Fruit fly (Drosophila melanogaster) whole organism, embryonic: Measurements from ENCODE around the gene Hr4.
A peak's percentile ranks its signal among the peaks of the same experiment; 100 is the strongest.

Experiments
- Blimp-1 ChIP-seq: fragments of 200-800 bp; sonication (Bioruptor generic); optimal IDR thresholded peaks from 3 replicates; lab custom pipeline; 2018; ENCODE audit warnings: missing biosample characterization, missing genetic modification characterization, mild to moderate bottlenecking, moderate library complexity, missing genetic modification reagents
- CG10979 ChIP-seq: fragments of 200-800 bp; sonication (Bioruptor generic); optimal IDR thresholded peaks from 2 replicates; lab custom pipeline; 2018; ENCODE audit warnings: missing biosample characterization, mild to moderate bottlenecking, missing genetic modification characterization, moderate library complexity
- CG11723 ChIP-seq: fragments of 200-800 bp; sonication (Bioruptor generic); optimal IDR thresholded peaks from 2 replicates; lab custom pipeline; 2017; ENCODE audit warnings: missing biosample characterization, mild to moderate bottlenecking, missing genetic modification characterization
- CG12155 ChIP-seq: fragments of 200-800 bp; sonication (Bioruptor generic); optimal IDR thresholded peaks from 3 replicates; lab custom pipeline; 2016; ENCODE audit warnings: missing biosample characterization, missing genetic modification characterization
- CG12769 ChIP-seq: fragments of 200-800 bp; sonication (Bioruptor generic); optimal IDR thresholded peaks from 2 replicates; lab custom pipeline; 2019; ENCODE audit warnings: missing biosample characterization, mild to moderate bottlenecking, missing genetic modification characterization, moderate library complexity
- CG13775 ChIP-seq: fragments of 200-800 bp; sonication (Bioruptor generic); optimal IDR thresholded peaks from 3 replicates; lab custom pipeline; 2017; ENCODE audit warnings: missing biosample characterization, mild to moderate bottlenecking, missing genetic modification characterization
- CG14441 ChIP-seq: fragments of 200-800 bp; sonication (Bioruptor generic); IDR thresholded peaks from 2 replicates; pipeline ENCODE4 v1.3.6; 2022; ENCODE audit warnings: missing biosample characterization, missing genetic modification characterization
- CG14710 ChIP-seq: fragments of 200-800 bp; sonication (Bioruptor generic); optimal IDR thresholded peaks from 3 replicates; lab custom pipeline; 2019; ENCODE audit warnings: missing biosample characterization, mild to moderate bottlenecking, missing genetic modification characterization, moderate library complexity
- CG17912 ChIP-seq: fragments of 200-800 bp; sonication (Bioruptor generic); optimal IDR thresholded peaks from 2 replicates; lab custom pipeline; 2018; ENCODE audit warnings: missing biosample characterization, mild to moderate bottlenecking, missing genetic modification characterization
- CG30431 ChIP-seq: fragments of 200-800 bp; sonication (Bioruptor generic); optimal IDR thresholded peaks from 2 replicates; lab custom pipeline; 2017; ENCODE audit warnings: missing biosample characterization, missing genetic modification characterization
- CG5245 ChIP-seq: fragments of 200-800 bp; sonication (Bioruptor generic); optimal IDR thresholded peaks from 3 replicates; lab custom pipeline; 2016; ENCODE audit warnings: missing biosample characterization, missing genetic modification characterization
- CG7271 ChIP-seq: fragments of 200-800 bp; sonication (Bioruptor generic); optimal IDR thresholded peaks from 2 replicates; lab custom pipeline; 2018; ENCODE audit warnings: missing biosample characterization, mild to moderate bottlenecking, missing genetic modification characterization, moderate library complexity
- CG7786 ChIP-seq: fragments of 200-800 bp; sonication (Bioruptor generic); optimal IDR thresholded peaks from 2 replicates; lab custom pipeline; 2016; ENCODE audit warnings: missing biosample characterization, missing genetic modification characterization
- CG9797 ChIP-seq: fragments of 200-800 bp; sonication (Bioruptor generic); optimal IDR thresholded peaks from 3 replicates; lab custom pipeline; 2018; ENCODE audit warnings: missing biosample characterization, mild to moderate bottlenecking, missing genetic modification characterization
- Camta ChIP-seq: fragments of 200-800 bp; sonication (Bioruptor generic); optimal IDR thresholded peaks from 2 replicates; lab custom pipeline; 2016; ENCODE audit warnings: missing biosample characterization, missing genetic modification characterization
- H15 ChIP-seq: fragments of 200-800 bp; sonication (Bioruptor generic); IDR thresholded peaks from 3 replicates; pipeline ENCODE4 v1.3.6; 2022; ENCODE audit warnings: missing biosample characterization, missing genetic modification characterization
- HLH4C ChIP-seq: fragments of 200-800 bp; sonication (Bioruptor generic); IDR thresholded peaks from 3 replicates; pipeline ENCODE4 v1.3.6; 2022; ENCODE audit warnings: missing biosample characterization, missing genetic modification characterization; ENCODE audit not compliant: partially characterized antibody
- Hr3 ChIP-seq: fragments of 200-800 bp; sonication (Bioruptor generic); optimal IDR thresholded peaks from 3 replicates; lab custom pipeline; 2016; ENCODE audit warnings: missing biosample characterization, missing genetic modification characterization
- Jarid2 ChIP-seq: fragments of 200-800 bp; sonication (Bioruptor generic); optimal IDR thresholded peaks from 3 replicates; lab custom pipeline; 2017; ENCODE audit warnings: mild to moderate bottlenecking, missing biosample characterization, missing genetic modification reagents, missing genetic modification characterization
- Kr ChIP-seq: fragments of 200-800 bp; sonication (Bioruptor generic); optimal IDR thresholded peaks from 2 replicates; lab custom pipeline; 2017; ENCODE audit warnings: missing biosample characterization, mild to moderate bottlenecking, missing genetic modification characterization
- Lpt ChIP-seq: fragments of >200 bp; optimal IDR thresholded peaks from 2 replicates; lab custom pipeline; 2018; ENCODE audit warnings: missing biosample characterization, missing genetic modification characterization
- MTF-1 ChIP-seq: fragments of 200-800 bp; sonication (Bioruptor generic); optimal IDR thresholded peaks from 2 replicates; lab custom pipeline; 2018; ENCODE audit warnings: missing biosample characterization, mild to moderate bottlenecking, missing genetic modification characterization, borderline replicate concordance
- Nf-YB ChIP-seq: fragments of 200-800 bp; sonication (Bioruptor generic); optimal IDR thresholded peaks from 3 replicates; lab custom pipeline; 2019; ENCODE audit warnings: missing biosample characterization, mild to moderate bottlenecking, missing genetic modification characterization, moderate library complexity
- Scr ChIP-seq: fragments of 200-800 bp; sonication (Bioruptor generic); IDR thresholded peaks from 2 replicates; pipeline ENCODE4 v1.3.6; 2022; ENCODE audit warnings: missing biosample characterization, missing genetic modification characterization; ENCODE audit not compliant: partially characterized antibody
- Side ChIP-seq: fragments of 200-800 bp; sonication (Bioruptor generic); optimal IDR thresholded peaks from 2 replicates; lab custom pipeline; 2016; ENCODE audit warnings: missing biosample characterization, missing genetic modification characterization
- aop ChIP-seq: fragments of 200-800 bp; sonication (Bioruptor generic); IDR thresholded peaks from 2 replicates; pipeline ENCODE4 v1.3.6; 2022; ENCODE audit warnings: missing biosample characterization, missing genetic modification characterization
- ara ChIP-seq: fragments of 200-800 bp; sonication (Bioruptor generic); IDR thresholded peaks from 2 replicates; pipeline ENCODE4 v1.3.6; 2022; ENCODE audit warnings: missing biosample characterization, missing genetic modification characterization
- br ChIP-seq: fragments of >200 bp; optimal IDR thresholded peaks from 2 replicates; lab custom pipeline; 2017
- chif ChIP-seq, 2 experiments: fragments of 200-800 bp; sonication (Bioruptor generic); optimal IDR thresholded peaks; 3 replicates each; lab custom pipeline; 2016; ENCODE audit warnings: missing biosample characterization in 2 of 2, missing genetic modification characterization in 2 of 2
- crp ChIP-seq, 2 experiments: fragments of 200-800 bp; sonication (Bioruptor generic); optimal IDR thresholded peaks; 2 replicates in 1 of 2; 3 replicates in 1 of 2; lab custom pipeline; 2017; ENCODE audit warnings: missing biosample characterization in 2 of 2, missing genetic modification characterization in 2 of 2, mild to moderate bottlenecking in 1 of 2, moderate library complexity in 1 of 2
- emc ChIP-seq: fragments of 200-800 bp; sonication (Bioruptor generic); optimal IDR thresholded peaks from 2 replicates; lab custom pipeline; 2016; ENCODE audit warnings: missing biosample characterization, missing genetic modification characterization
- en ChIP-seq: fragments of 200-800 bp; sonication (Bioruptor generic); optimal IDR thresholded peaks from 2 replicates; lab custom pipeline; 2016; ENCODE audit warnings: missing biosample characterization, missing genetic modification characterization
- fd3F ChIP-seq: fragments of 200-800 bp; sonication (Bioruptor generic); optimal IDR thresholded peaks from 2 replicates; lab custom pipeline; 2018; ENCODE audit warnings: missing biosample characterization, mild to moderate bottlenecking, missing genetic modification characterization, moderate library complexity
- gce ChIP-seq: fragments of 200-800 bp; sonication (Bioruptor generic); IDR thresholded peaks from 3 replicates; pipeline ENCODE4 v1.3.6; 2022; ENCODE audit warnings: missing biosample characterization, missing genetic modification characterization
- gfzf ChIP-seq: fragments of 200-800 bp; sonication (Bioruptor generic); optimal IDR thresholded peaks from 2 replicates; lab custom pipeline; 2016; ENCODE audit warnings: missing biosample characterization, mild to moderate bottlenecking, missing genetic modification characterization, moderate library complexity
- grau ChIP-seq: fragments of 200-800 bp; optimal IDR thresholded peaks from 3 replicates; lab custom pipeline; 2019; ENCODE audit warnings: missing biosample characterization, mild to moderate bottlenecking, missing genetic modification characterization, moderate library complexity
- gt ChIP-seq: fragments of 200-800 bp; sonication (Bioruptor generic); IDR thresholded peaks from 2 replicates; pipeline ENCODE4 v1.3.6; 2022; ENCODE audit warnings: missing biosample characterization, missing genetic modification characterization
- jigr1 ChIP-seq: fragments of 200-800 bp; sonication (Bioruptor generic); IDR thresholded peaks from 3 replicates; pipeline ENCODE4 v1.3.6; 2022; ENCODE audit warnings: missing biosample characterization, missing genetic modification characterization
- jing ChIP-seq: fragments of 200-800 bp; sonication (Bioruptor generic); optimal IDR thresholded peaks from 2 replicates; lab custom pipeline; 2018; ENCODE audit warnings: missing biosample characterization, mild to moderate bottlenecking, missing genetic modification characterization
- jumu ChIP-seq: fragments of 200-800 bp; sonication (Bioruptor generic); optimal IDR thresholded peaks from 3 replicates; lab custom pipeline; 2016; ENCODE audit warnings: missing biosample characterization, missing genetic modification characterization
- kay ChIP-seq: fragments of 200-800 bp; sonication (Bioruptor generic); optimal IDR thresholded peaks from 2 replicates; lab custom pipeline; 2016; ENCODE audit warnings: missing biosample characterization, missing genetic modification characterization
- lilli ChIP-seq: fragments of 200-800 bp; sonication (Bioruptor generic); optimal IDR thresholded peaks from 3 replicates; lab custom pipeline; 2016; ENCODE audit warnings: missing biosample characterization, missing genetic modification characterization
- lmd ChIP-seq: fragments of 200-800 bp; sonication (Bioruptor generic); IDR thresholded peaks from 2 replicates; pipeline ENCODE4 v1.3.6; 2022; ENCODE audit warnings: missing biosample characterization, missing genetic modification characterization
- luna ChIP-seq: fragments of 200-800 bp; sonication (Bioruptor generic); optimal IDR thresholded peaks from 2 replicates; lab custom pipeline; 2016; ENCODE audit warnings: missing biosample characterization, missing genetic modification characterization
- otp ChIP-seq: fragments of 200-800 bp; sonication (Bioruptor generic); IDR thresholded peaks from 3 replicates; pipeline ENCODE4, ENCODE4 v1.3.6; 2022; ENCODE audit warnings: missing biosample characterization, missing genetic modification characterization
- slp2 ChIP-seq: fragments of 200-800 bp; sonication (Bioruptor generic); optimal IDR thresholded peaks from 2 replicates; lab custom pipeline; 2016; ENCODE audit warnings: missing biosample characterization, missing genetic modification characterization
- sqz ChIP-seq: fragments of 200-800 bp; sonication (Bioruptor generic); optimal IDR thresholded peaks from 3 replicates; lab custom pipeline; 2018; ENCODE audit warnings: missing biosample characterization, mild to moderate bottlenecking, missing genetic modification characterization
- tgo ChIP-seq: fragments of 200-800 bp; sonication (Bioruptor generic); IDR thresholded peaks from 3 replicates; pipeline ENCODE4 v1.3.6; 2022; ENCODE audit warnings: missing biosample characterization, missing genetic modification characterization
- tin ChIP-seq: fragments of 200-800 bp; sonication (Bioruptor generic); optimal IDR thresholded peaks from 3 replicates; lab custom pipeline; 2016; ENCODE audit warnings: missing biosample characterization, missing genetic modification characterization
- trem ChIP-seq: fragments of 200-800 bp; optimal IDR thresholded peaks from 3 replicates; lab custom pipeline; 2019; ENCODE audit warnings: missing biosample characterization, mild to moderate bottlenecking, missing genetic modification characterization, moderate library complexity

The Hr4 gene

DNA sequence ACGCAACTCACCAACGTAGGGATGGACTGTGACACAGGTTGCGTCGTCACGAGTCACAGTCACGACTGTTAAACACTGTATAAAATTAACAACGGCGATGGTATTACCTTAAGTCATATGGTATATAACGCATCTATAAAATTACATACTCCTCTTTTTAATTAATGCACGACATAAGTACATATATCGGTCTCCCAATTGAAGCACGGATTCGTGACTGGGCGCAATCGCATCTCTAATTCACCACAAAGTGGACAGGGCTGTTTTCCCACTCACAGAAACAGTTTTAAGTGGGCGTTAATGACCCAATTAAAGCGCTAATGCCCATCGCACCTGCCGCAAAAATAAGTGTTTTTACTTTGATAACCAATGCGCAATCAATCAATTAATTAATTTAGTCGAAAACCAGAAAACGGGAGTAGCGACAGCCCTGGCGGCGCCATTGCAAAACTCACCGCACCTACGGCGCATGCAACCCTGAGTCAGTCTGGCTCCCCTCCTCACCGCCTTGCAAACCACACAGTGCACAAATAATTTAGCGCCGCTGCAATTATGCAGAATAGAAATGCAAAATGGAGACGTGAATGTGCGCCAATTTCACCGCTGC lies 99.7 kb downstream of the Hr4 start, which contains the start of gene CG4313 (continued):
- TF ChIP-seq Hr3 (GFP tag; lab: Kevin White, UChicago), result peak; percentile 72
- TF ChIP-seq sqz, result peak; percentile 8
- TF ChIP-seq chif (GFP tag; optimal IDR thresholded peaks at IDR 0.05; lab: Kevin White, UChicago), result peak; percentile 60 to 62
- peak; percentile 70 for TF ChIP-seq tgo
- no peak for TF ChIP-seq aop (GFP tag; lab: Robert Waterston, UW)
- TF ChIP-seq CG11723 (GFP tag; lab: Kevin White, UChicago), result peak; percentile 37
- peak; percentile 60 for TF ChIP-seq jumu (GFP tag; lab: Kevin White, UChicago)
- TF ChIP-seq CG13775 (GFP tag; lab: Kevin White, UChicago), result peak; percentile 63
- TF ChIP-seq CG30431 (GFP tag; lab: Kevin White, UChicago), result no peak
- TF ChIP-seq gfzf (GFP tag; lab: Kevin White, UChicago), result peak; percentile 22
- no peak for TF ChIP-seq br (lab: Kevin White, UChicago)
- TF ChIP-seq lilli (GFP tag; lab: Kevin White, UChicago), result peak; percentile 85
- 0 out of 3 replicates have a peak, but pooled peaks have one; percentile 30 for TF ChIP-seq gce (GFP tag; lab: Robert Waterston, UW)
- TF ChIP-seq trem, result peak; percentile 92
- peak; percentile 55 for TF ChIP-seq CG10979 (tag; lab: Kevin White, UChicago)
- TF ChIP-seq crp (GFP tag; optimal IDR thresholded peaks at IDR 0.05; lab: Kevin White, UChicago), result peak in 1 of 2 experiments; percentile 10
- TF ChIP-seq CG5245 (GFP tag; lab: Kevin White, UChicago), result peak; percentile 58
- peak; percentile 53 for TF ChIP-seq Camta (GFP tag; lab: Kevin White, UChicago)
- TF ChIP-seq fd3F (GFP tag; lab: Kevin White, UChicago), result peak; percentile 40
- peak; percentile 65 for TF ChIP-seq en
- peak; percentile 82 for TF ChIP-seq tin (GFP tag; lab: Kevin White, UChicago)
- peak; percentile 75; the same call in 1 of the 2 replicates for TF ChIP-seq lmd (GFP tag; lab: Robert Waterston, UW)
- TF ChIP-seq Blimp-1 (GFP tag; lab: Kevin White, UChicago), result peak; percentile 44
- TF ChIP-seq Kr (GFP tag; lab: Kevin White, UChicago), result no peak
- TF ChIP-seq kay (GFP tag; lab: Kevin White, UChicago), result peak; percentile 35
- peak; percentile 31 for TF ChIP-seq emc (GFP tag; lab: Kevin White, UChicago)
- TF ChIP-seq luna, result peak; percentile 44
- no peak for TF ChIP-seq CG7271 (tag; lab: Kevin White, UChicago)
- TF ChIP-seq ara (GFP tag; lab: Robert Waterston, UW), result peak; percentile 50; the same call in 1 of the 2 replicates
- TF ChIP-seq CG17912 (GFP tag; lab: Kevin White, UChicago), result no peak
- peak; percentile 75 for TF ChIP-seq grau (tag; lab: Kevin White, UChicago)
- TF ChIP-seq Scr (GFP tag; lab: Robert Waterston, UW), result peak; percentile 94
- TF ChIP-seq otp (GFP tag; lab: Robert Waterston, UW), result no peak
- TF ChIP-seq Side (GFP tag; lab: Kevin White, UChicago), result peak; percentile 61
- peak; percentile 36 for TF ChIP-seq Nf-YB (GFP tag; lab: Kevin White, UChicago)
- no peak for TF ChIP-seq MTF-1 (GFP tag; lab: Kevin White, UChicago)
- peak; percentile 70 for TF ChIP-seq CG14710 (tag; lab: Kevin White, UChicago)
- TF ChIP-seq CG9797 (GFP tag; lab: Kevin White, UChicago), result peak; percentile 2
- TF ChIP-seq CG14441, result peak; percentile 48; the same call in 1 of the 2 replicates
- 0 out of 3 replicates have a peak, but pooled peaks have one; percentile 54 for TF ChIP-seq H15 (GFP tag; lab: Robert Waterston, UW)
- TF ChIP-seq CG12769 (tag; lab: Kevin White, UChicago), result peak; percentile 88
- no peak for TF ChIP-seq Lpt
- TF ChIP-seq Jarid2 (GFP tag; lab: Kevin White, UChicago), result no peak
- TF ChIP-seq slp2 (GFP tag; lab: Kevin White, UChicago), result peak; percentile 60
- TF ChIP-seq CG12155 (GFP tag; lab: Kevin White, UChicago), result peak; percentile 61
- TF ChIP-seq CG7786, result peak; percentile 74
- TF ChIP-seq HLH4C (GFP tag; lab: Robert Waterston, UW), result peak; percentile 82
- TF ChIP-seq gt (GFP tag; lab: Robert Waterston, UW), result 0 out of 2 replicates have a peak, but pooled peaks have one; percentile 54
- TF ChIP-seq jing (GFP tag; lab: Kevin White, UChicago), result no peak
- TF ChIP-seq jigr1 (GFP tag; lab: Robert Waterston, UW), result no peak
